6 fruit fly cellular contexts compared by ENCODE assay signal in genomic region chr3R:9784341-9785062, dm6.
TF ChIP-seq lines count a peak whose summit lies in the region.

MtnA (minus strand) TSS chr3R:9784370.
CG8500 (plus strand) TSS chr3R:9784653.

- TF ChIP-seq CTCF in whole organism, embryonic (GFP tag; optimal IDR thresholded peaks at IDR 0.05; lab: Kevin White, UChicago): peak; percentile 64

TF ChIP-seq in whole organism, 6 proteins besides CTCF, POLR2A, EP300 and RAD21:
- TF ChIP-seq CG8478 (optimal IDR thresholded peaks at IDR 0.05; lab: Kevin White, UChicago) (peak; percentile 11), Dll (optimal IDR thresholded peaks at IDR 0.05; lab: Kevin White, UChicago) (no peak)
TF ChIP-seq in whole organism: peak in this region for 1.

TF ChIP-seq in whole organism, adult, 20 proteins besides CTCF, POLR2A, EP300 and RAD21 (continues in another document):
- no peak for TF ChIP-seq CG12768 (GFP tag; optimal IDR thresholded peaks at IDR 0.05; lab: Kevin White, UChicago)
- no peak for TF ChIP-seq cnc (optimal IDR thresholded peaks at IDR 0.05; lab: Kevin White, UChicago)
- TF ChIP-seq ovo (GFP tag; optimal IDR thresholded peaks at IDR 0.05; lab: Kevin White, UChicago): no peak
- TF ChIP-seq CG5204 (GFP tag; optimal IDR thresholded peaks at IDR 0.05; lab: Kevin White, UChicago): no peak
- TF ChIP-seq CG7101 (tag; optimal IDR thresholded peaks at IDR 0.05; lab: Kevin White, UChicago): peak; percentile 27
- no peak for TF ChIP-seq Hr96 (GFP tag; optimal IDR thresholded peaks at IDR 0.05; lab: Kevin White, UChicago)
- no peak for TF ChIP-seq CG14711 (tag; optimal IDR thresholded peaks at IDR 0.05; lab: Kevin White, UChicago)
- TF ChIP-seq CG11617 (GFP tag; optimal IDR thresholded peaks at IDR 0.05; lab: Kevin White, UChicago): no peak
- TF ChIP-seq CG1620 (GFP tag; optimal IDR thresholded peaks at IDR 0.05; lab: Kevin White, UChicago): no peak
- TF ChIP-seq toe (GFP tag; optimal IDR thresholded peaks at IDR 0.05; lab: Kevin White, UChicago): no peak
- TF ChIP-seq kay (GFP tag; lab: Kevin White, UChicago; ENCODE audit: borderline replicate concordance): no peak
- no peak for TF ChIP-seq CG7045 (GFP tag; optimal IDR thresholded peaks at IDR 0.05; lab: Kevin White, UChicago)
- TF ChIP-seq Mnt (GFP tag; optimal IDR thresholded peaks at IDR 0.05; lab: Kevin White, UChicago): peak; percentile 51
- peak; percentile 3 for TF ChIP-seq pad (GFP tag; optimal IDR thresholded peaks at IDR 0.05; lab: Kevin White, UChicago)
- TF ChIP-seq tj (GFP tag; optimal IDR thresholded peaks at IDR 0.05; lab: Kevin White, UChicago): no peak
- TF ChIP-seq CG33017 (tag; optimal IDR thresholded peaks at IDR 0.05; lab: Kevin White, UChicago): no peak
- no peak for TF ChIP-seq Clk (GFP tag; optimal IDR thresholded peaks at IDR 0.05; lab: Kevin White, UChicago)
- peak; percentile 60 for TF ChIP-seq cic (GFP tag; optimal IDR thresholded peaks at IDR 0.05; lab: Kevin White, UChicago)

TF ChIP-seq in whole organism, embryonic, 481 proteins besides CTCF, POLR2A, EP300 and RAD21 (continues in another document):
- TF ChIP-seq odd (GFP tag; optimal IDR thresholded peaks at IDR 0.05; lab: Kevin White, UChicago) (no peak), dmrt99B (tag; optimal IDR thresholded peaks at IDR 0.05; lab: Kevin White, UChicago) (no peak), usp (GFP tag; optimal IDR thresholded peaks at IDR 0.05; lab: Kevin White, UChicago) (no peak), CG6854 (GFP tag; optimal IDR thresholded peaks at IDR 0.05; lab: Kevin White, UChicago) (no peak), fd96Cb (tag; optimal IDR thresholded peaks at IDR 0.05; lab: Kevin White, UChicago) (no peak), Xbp1 (GFP tag; optimal IDR thresholded peaks at IDR 0.05; lab: Kevin White, UChicago) (no peak), knrl (GFP tag; IDR thresholded peaks at IDR 0.05; lab: Robert Waterston, UW; ENCODE audit: partially characterized antibody) (peak; percentile 19; the same call in 1 of the 3 replicates), CG31365 (tag; optimal IDR thresholded peaks at IDR 0.05; lab: Kevin White, UChicago) (no peak), inv (GFP tag; IDR thresholded peaks at IDR 0.05; lab: Robert Waterston, UW; ENCODE audit: partially characterized antibody) (peak; percentile 28; the same call in 1 of the 2 replicates), CG14667 (GFP tag; IDR thresholded peaks at IDR 0.05; lab: Robert Waterston, UW) (no peak), CG10543 (GFP tag; optimal IDR thresholded peaks at IDR 0.05; lab: Kevin White, UChicago) (peak; percentile 37), amos (GFP tag; IDR thresholded peaks at IDR 0.05; lab: Robert Waterston, UW; ENCODE audit: partially characterized antibody) (peak; percentile 44; the same call in 1 of the 2 replicates), yki (optimal IDR thresholded peaks at IDR 0.05; lab: Kevin White, UChicago) (no peak), CG4404 (GFP tag; IDR thresholded peaks at IDR 0.05; lab: Robert Waterston, UW) (no peak), CG7556 (GFP tag; optimal IDR thresholded peaks at IDR 0.05; lab: Kevin White, UChicago) (no peak), crol (GFP tag; IDR thresholded peaks at IDR 0.05; lab: Robert Waterston, UW) (peak; percentile 93), cas (GFP tag; IDR thresholded peaks at IDR 0.05; lab: Robert Waterston, UW) (no peak), scrt (GFP tag; optimal IDR thresholded peaks at IDR 0.05; lab: Kevin White, UChicago) (no peak)

TF ChIP-seq in whole organism, prepupa, 60 proteins besides CTCF, POLR2A, EP300 and RAD21:
- TF ChIP-seq CG10669 (GFP tag; optimal IDR thresholded peaks at IDR 0.05; lab: Kevin White, UChicago): no peak
- TF ChIP-seq ss (GFP tag; optimal IDR thresholded peaks at IDR 0.05; lab: Kevin White, UChicago): peak in 1 of 2 experiments; percentile 18
- no peak for TF ChIP-seq spab (GFP tag; optimal IDR thresholded peaks at IDR 0.05; lab: Kevin White, UChicago)
- peak; percentile 70 for TF ChIP-seq svp (GFP tag; lab: Kevin White, UChicago)
- TF ChIP-seq Ets96B (tag; optimal IDR thresholded peaks at IDR 0.05; lab: Kevin White, UChicago): no peak
- TF ChIP-seq CG15336 (GFP tag; IDR thresholded peaks at IDR 0.05; lab: Robert Waterston, UW): 0 out of 2 replicates have a peak, but pooled peaks have one; percentile 16
- no peak for TF ChIP-seq acj6 (GFP tag; optimal IDR thresholded peaks at IDR 0.05; lab: Kevin White, UChicago)

TF ChIP-seq in whole organism, pupa, 21 proteins besides CTCF, POLR2A, EP300 and RAD21:
- TF ChIP-seq D1 (tag; optimal IDR thresholded peaks at IDR 0.05; lab: Kevin White, UChicago) (no peak), CG8159 (tag; optimal IDR thresholded peaks at IDR 0.05; lab: Kevin White, UChicago) (no peak), CG4496 (GFP tag; IDR thresholded peaks at IDR 0.05; lab: Robert Waterston, UW) (peak; percentile 64; the same call in 2 of the 3 replicates), EcR (GFP tag; optimal IDR thresholded peaks at IDR 0.05; lab: Kevin White, UChicago) (no peak), Ets98B (GFP tag; IDR thresholded peaks at IDR 0.05; lab: Robert Waterston, UW) (peak; percentile 11; the same call in 1 of the 2 replicates)

TF ChIP-seq in whole organism, wandering third instar larva, 38 proteins besides CTCF, POLR2A, EP300 and RAD21:
- TF ChIP-seq dmrt93B (GFP tag; optimal IDR thresholded peaks at IDR 0.05; lab: Kevin White, UChicago): no peak
- TF ChIP-seq sv (GFP tag; optimal IDR thresholded peaks at IDR 0.05; lab: Kevin White, UChicago): no peak
- peak; percentile 8 for TF ChIP-seq Myc (optimal IDR thresholded peaks at IDR 0.05; lab: Kevin White, UChicago)
- no peak for TF ChIP-seq Hnf4 (GFP tag; optimal IDR thresholded peaks at IDR 0.05; lab: Kevin White, UChicago)
- no peak for TF ChIP-seq Hr78 (GFP tag; optimal IDR thresholded peaks at IDR 0.05; lab: Kevin White, UChicago)
- TF ChIP-seq CG32264 (GFP tag; optimal IDR thresholded peaks at IDR 0.05; lab: Kevin White, UChicago): no peak
- TF ChIP-seq pan (optimal IDR thresholded peaks at IDR 0.05; lab: Kevin White, UChicago): no peak
- peak in 1 of 2 experiments; percentile 8 for TF ChIP-seq foxo (GFP tag; optimal IDR thresholded peaks at IDR 0.05; lab: Kevin White, UChicago)
- TF ChIP-seq sage (GFP tag; optimal IDR thresholded peaks at IDR 0.05; lab: Kevin White, UChicago): no peak
- no peak for TF ChIP-seq jim (GFP tag; optimal IDR thresholded peaks at IDR 0.05; lab: Kevin White, UChicago)
- peak; percentile 48 for TF ChIP-seq rgr (GFP tag; optimal IDR thresholded peaks at IDR 0.05; lab: Kevin White, UChicago)
- TF ChIP-seq Rel (GFP tag; optimal IDR thresholded peaks at IDR 0.05; lab: Kevin White, UChicago): no peak
- peak; percentile 54 for TF ChIP-seq Rel (tag; optimal IDR thresholded peaks at IDR 0.05; lab: Kevin White, UChicago)
- no peak for TF ChIP-seq tai (GFP tag; optimal IDR thresholded peaks at IDR 0.05; lab: Kevin White, UChicago)
- no peak for TF ChIP-seq Sp1 (GFP tag; optimal IDR thresholded peaks at IDR 0.05; lab: Kevin White, UChicago)
- TF ChIP-seq psq (GFP tag; optimal IDR thresholded peaks at IDR 0.05; lab: Kevin White, UChicago): no peak
- peak; percentile 100 for TF ChIP-seq Vsx2 (GFP tag; optimal IDR thresholded peaks at IDR 0.05; lab: Kevin White, UChicago; ENCODE audit: partially characterized antibody)
- peak; percentile 97 to 99 for TF ChIP-seq dl (GFP tag; optimal IDR thresholded peaks at IDR 0.05; lab: Kevin White, UChicago; ENCODE audit: insufficient read depth in 1 of 2, partially characterized antibody in 2 of 2)
- no peak for TF ChIP-seq CG9705 (GFP tag; optimal IDR thresholded peaks at IDR 0.05; lab: Kevin White, UChicago)
- no peak for TF ChIP-seq Mio (GFP tag; optimal IDR thresholded peaks at IDR 0.05; lab: Kevin White, UChicago)
- TF ChIP-seq lola (GFP tag; optimal IDR thresholded peaks at IDR 0.05; lab: Kevin White, UChicago): no peak
- no peak for TF ChIP-seq Jra (GFP tag; optimal IDR thresholded peaks at IDR 0.05; lab: Kevin White, UChicago)
- no peak for TF ChIP-seq GATAd (GFP tag; optimal IDR thresholded peaks at IDR 0.05; lab: Kevin White, UChicago)
- TF ChIP-seq brk (GFP tag; optimal IDR thresholded peaks at IDR 0.05; lab: Kevin White, UChicago): no peak
- no peak for TF ChIP-seq N (GFP tag; optimal IDR thresholded peaks at IDR 0.05; lab: Kevin White, UChicago)
- TF ChIP-seq Dif (GFP tag; optimal IDR thresholded peaks at IDR 0.05; lab: Kevin White, UChicago; ENCODE audit: partially characterized antibody): peak; percentile 100
- TF ChIP-seq usp (GFP tag; optimal IDR thresholded peaks at IDR 0.05; lab: Kevin White, UChicago): no peak
- no peak for TF ChIP-seq Dfd (GFP tag; optimal IDR thresholded peaks at IDR 0.05; lab: Kevin White, UChicago)
- TF ChIP-seq OdsH (GFP tag; optimal IDR thresholded peaks at IDR 0.05; lab: Kevin White, UChicago): no peak
- TF ChIP-seq Abd-B (GFP tag; optimal IDR thresholded peaks at IDR 0.05; lab: Kevin White, UChicago): no peak
- peak; percentile 17 for TF ChIP-seq h (GFP tag; optimal IDR thresholded peaks at IDR 0.05; lab: Kevin White, UChicago)
- TF ChIP-seq br (GFP tag; optimal IDR thresholded peaks at IDR 0.05; lab: Kevin White, UChicago): no peak
- no peak for TF ChIP-seq fru (GFP tag; optimal IDR thresholded peaks at IDR 0.05; lab: Kevin White, UChicago)
- no peak for TF ChIP-seq woc (GFP tag; optimal IDR thresholded peaks at IDR 0.05; lab: Kevin White, UChicago)
- no peak for TF ChIP-seq ey (GFP tag; optimal IDR thresholded peaks at IDR 0.05; lab: Kevin White, UChicago)
- no peak for TF ChIP-seq dsf (GFP tag; optimal IDR thresholded peaks at IDR 0.05; lab: Kevin White, UChicago; ENCODE audit: borderline replicate concordance)
